Fruit fly (Drosophila melanogaster) whole organism, adult: ENCODE results near the gene CheB93b.

Source experiments
- CG11617 ChIP-seq: fragments of 200-800 bp; sonication (Bioruptor generic); optimal IDR thresholded peaks from 2 replicates; lab custom pipeline; 2017; ENCODE audit warnings: mild to moderate bottlenecking, missing biosample characterization, missing genetic modification reagents, missing genetic modification characterization
- CG12768 ChIP-seq: fragments of 200-800 bp; sonication (Bioruptor generic); optimal IDR thresholded peaks from 2 replicates; lab custom pipeline; 2017; ENCODE audit warnings: missing biosample characterization, missing genetic modification characterization, mild to moderate bottlenecking, moderate library complexity, missing genetic modification reagents
- CG14711 ChIP-seq: fragments of 200-800 bp; sonication (Bioruptor generic); optimal IDR thresholded peaks from 2 replicates; lab custom pipeline; 2018; ENCODE audit warnings: missing biosample characterization, mild to moderate bottlenecking, missing genetic modification characterization, moderate library complexity
- CG1620 ChIP-seq: fragments of 200-800 bp; sonication (Bioruptor generic); optimal IDR thresholded peaks from 2 replicates; lab custom pipeline; 2016; ENCODE audit warnings: missing biosample characterization, missing genetic modification characterization
- CG33017 ChIP-seq: fragments of 200-800 bp; sonication (Bioruptor generic); optimal IDR thresholded peaks from 2 replicates; lab custom pipeline; 2018; ENCODE audit warnings: missing biosample characterization, mild to moderate bottlenecking, missing genetic modification characterization, moderate library complexity
- CG5204 ChIP-seq: fragments of 200-800 bp; sonication (Bioruptor generic); optimal IDR thresholded peaks from 2 replicates; lab custom pipeline; 2016; ENCODE audit warnings: missing biosample characterization, missing genetic modification characterization
- CG7045 ChIP-seq: fragments of 200-800 bp; sonication (Bioruptor generic); optimal IDR thresholded peaks from 2 replicates; lab custom pipeline; 2017; ENCODE audit warnings: missing biosample characterization, mild to moderate bottlenecking, missing genetic modification characterization
- Clk ChIP-seq: fragments of 200-800 bp; sonication (Bioruptor generic); optimal IDR thresholded peaks from 2 replicates; lab custom pipeline; 2017; ENCODE audit warnings: missing biosample characterization, missing genetic modification characterization
- Crg-1 ChIP-seq: fragments of 200-800 bp; sonication (Bioruptor generic); optimal IDR thresholded peaks from 2 replicates; lab custom pipeline; 2016; ENCODE audit warnings: missing biosample characterization, missing genetic modification characterization
- Hr96 ChIP-seq: fragments of 200-800 bp; sonication (Bioruptor generic); optimal IDR thresholded peaks from 2 replicates; lab custom pipeline; 2016; ENCODE audit warnings: missing biosample characterization, missing genetic modification characterization
- Mnt ChIP-seq: fragments of 200-800 bp; sonication (Bioruptor generic); optimal IDR thresholded peaks from 2 replicates; lab custom pipeline; 2016; ENCODE audit warnings: missing biosample characterization, mild to moderate bottlenecking, missing genetic modification characterization
- bab1 ChIP-seq: fragments of 200-800 bp; sonication (Bioruptor generic); optimal IDR thresholded peaks from 3 replicates; lab custom pipeline; 2019; ENCODE audit warnings: missing biosample characterization, mild to moderate bottlenecking, missing genetic modification characterization, moderate library complexity
- cic ChIP-seq: fragments of 200-800 bp; sonication (Bioruptor generic); optimal IDR thresholded peaks from 2 replicates; lab custom pipeline; 2017; ENCODE audit warnings: missing biosample characterization, mild to moderate bottlenecking, missing genetic modification characterization, moderate library complexity
- cnc ChIP-seq, 2 experiments: fragments of >200 bp; optimal IDR thresholded peaks; 2 replicates each; lab custom pipeline; 2017
- kay ChIP-seq: fragments of 200-800 bp; sonication (Bioruptor generic); peaks from one replicate; lab custom pipeline; 2016; ENCODE audit warnings: missing biosample characterization, missing genetic modification characterization, borderline replicate concordance
- ovo ChIP-seq: fragments of 200-800 bp; sonication (Bioruptor generic); optimal IDR thresholded peaks from 2 replicates; lab custom pipeline; 2016; ENCODE audit warnings: missing biosample characterization, missing genetic modification characterization
- pad ChIP-seq: fragments of 200-800 bp; sonication (Bioruptor generic); optimal IDR thresholded peaks from 3 replicates; lab custom pipeline; 2017; ENCODE audit warnings: missing biosample characterization, missing genetic modification characterization, mild to moderate bottlenecking, moderate library complexity, missing genetic modification reagents
- tj ChIP-seq: fragments of 200-800 bp; sonication (Bioruptor generic); optimal IDR thresholded peaks from 3 replicates; lab custom pipeline; 2017; ENCODE audit warnings: missing biosample characterization, mild to moderate bottlenecking, missing genetic modification characterization, moderate library complexity
- toe ChIP-seq: fragments of 200-800 bp; sonication (Bioruptor generic); optimal IDR thresholded peaks from 2 replicates; lab custom pipeline; 2016; ENCODE audit warnings: missing biosample characterization, missing genetic modification characterization

Gene CheB93b

dm6 chr3R:21399642-21400041 is 9.3 kb upstream of the CheB93b start, which contains the start of gene Ugt49B2:
TSS of gene Ugt49B2 (minus strand) at chr3R:21399742.
- TF ChIP-seq kay (GFP tag; lab: Kevin White, UChicago): no peak
- no peak for TF ChIP-seq bab1 (GFP tag; lab: Kevin White, UChicago)
- no peak for TF ChIP-seq pad (GFP tag; lab: Kevin White, UChicago)
- no peak for TF ChIP-seq Crg-1 (GFP tag; lab: Kevin White, UChicago)
- TF ChIP-seq Clk (GFP tag; lab: Kevin White, UChicago): no peak
- TF ChIP-seq tj (GFP tag; lab: Kevin White, UChicago): no peak
- no peak for TF ChIP-seq ovo (GFP tag; lab: Kevin White, UChicago)
- TF ChIP-seq Hr96 (GFP tag; lab: Kevin White, UChicago): no peak
- TF ChIP-seq CG7045 (GFP tag; lab: Kevin White, UChicago): no peak
- TF ChIP-seq CG1620 (GFP tag; lab: Kevin White, UChicago): no peak

- TF ChIP-seq cic (no peak), Clk (GFP tag; lab: Kevin White, UChicago) (no peak), pad (GFP tag; lab: Kevin White, UChicago) (no peak), kay (GFP tag; lab: Kevin White, UChicago) (no peak), CG7045 (GFP tag; lab: Kevin White, UChicago) (no peak), ovo (GFP tag; lab: Kevin White, UChicago) (no peak), Mnt (GFP tag; lab: Kevin White, UChicago) (no peak), cnc (optimal IDR thresholded peaks at IDR 0.05; lab: Kevin White, UChicago) (no peak), toe (GFP tag; lab: Kevin White, UChicago) (no peak), CG11617 (no peak), CG33017 (tag; lab: Kevin White, UChicago) (no peak)
These were observed 5.5 kb upstream of the CheB93b start, which contains the start of gene CG7907 for dm6 chr3R:21403435-21403834. TSS of gene CG7907 (plus strand) at chr3R:21403735.

- no peak for TF ChIP-seq tj (GFP tag; lab: Kevin White, UChicago)
These were observed 2.2 kb upstream of the CheB93b start for dm6 chr3R:21406708-21407107.

- TF ChIP-seq CG14711 (tag; lab: Kevin White, UChicago) (no peak), bab1 (GFP tag; lab: Kevin White, UChicago) (no peak), CG7045 (GFP tag; lab: Kevin White, UChicago) (no peak), ovo (GFP tag; lab: Kevin White, UChicago) (no peak), CG1620 (GFP tag; lab: Kevin White, UChicago) (no peak)
These were observed 1.8 kb upstream of the CheB93b start, which contains the start of gene CheB93a for dm6 chr3R:21407145-21407544. TSS of gene CheB93a (plus strand) at chr3R:21407445.

dm6 chr3R:21408372-21408771 is 551 bp upstream of the CheB93b start:
- no peak for TF ChIP-seq CG7045 (GFP tag; lab: Kevin White, UChicago)
- no peak for TF ChIP-seq CG33017 (tag; lab: Kevin White, UChicago)
- no peak for TF ChIP-seq cnc (optimal IDR thresholded peaks at IDR 0.05; lab: Kevin White, UChicago)

- TF ChIP-seq ovo (GFP tag; lab: Kevin White, UChicago) (no peak), CG12768 (GFP tag; lab: Kevin White, UChicago) (no peak), Clk (GFP tag; lab: Kevin White, UChicago) (no peak), CG7045 (GFP tag; lab: Kevin White, UChicago) (no peak), CG33017 (tag; lab: Kevin White, UChicago) (no peak)
These were observed 5.2 kb downstream of the CheB93b start for dm6 chr3R:21414169-21414568.

dm6 chr3R:21415016-21415638 is 6.2 kb downstream of the CheB93b start:
- TF ChIP-seq CG11617 (no peak), Hr96 (GFP tag; lab: Kevin White, UChicago) (no peak), Crg-1 (GFP tag; lab: Kevin White, UChicago) (no peak), CG12768 (GFP tag; lab: Kevin White, UChicago) (no peak), Clk (GFP tag; lab: Kevin White, UChicago) (no peak), tj (GFP tag; lab: Kevin White, UChicago) (no peak), kay (GFP tag; lab: Kevin White, UChicago) (no peak), CG33017 (tag; lab: Kevin White, UChicago) (no peak), cic (no peak), ovo (GFP tag; lab: Kevin White, UChicago) (no peak), CG1620 (GFP tag; lab: Kevin White, UChicago) (no peak), CG7045 (GFP tag; lab: Kevin White, UChicago) (no peak), CG5204 (no peak)

dm6 chr3R:21416888-21417287 is 8.0 kb downstream of the CheB93b start:
- TF ChIP-seq cnc (optimal IDR thresholded peaks at IDR 0.05; lab: Kevin White, UChicago): no peak
- TF ChIP-seq cic: no peak
- TF ChIP-seq CG1620 (GFP tag; lab: Kevin White, UChicago): no peak
- TF ChIP-seq pad (GFP tag; lab: Kevin White, UChicago): no peak
- TF ChIP-seq CG5204: no peak
- no peak for TF ChIP-seq Mnt (GFP tag; lab: Kevin White, UChicago)
- no peak for TF ChIP-seq CG33017 (tag; lab: Kevin White, UChicago)
- TF ChIP-seq Clk (GFP tag; lab: Kevin White, UChicago): no peak
- TF ChIP-seq tj (GFP tag; lab: Kevin White, UChicago): no peak
- no peak for TF ChIP-seq toe (GFP tag; lab: Kevin White, UChicago)
